Fruit fly (Drosophila melanogaster) whole organism, embryonic: ENCODE data around the gene Rh4.

ENCODE experiments used
- Stat92E ChIP-seq, 3 experiments: fragments of >200 bp in 2 of 3; fragments of 200-800 bp in 1 of 3; sonication (Bioruptor generic) in 1 of 3; optimal IDR thresholded peaks; 2 replicates each; lab custom pipeline; 2017 to 2019; ENCODE audit warnings: missing biosample characterization in 3 of 3, missing genetic modification characterization in 3 of 3, mild to moderate bottlenecking in 1 of 3, moderate library complexity in 1 of 3
- chif ChIP-seq, 2 experiments: fragments of 200-800 bp; sonication (Bioruptor generic); optimal IDR thresholded peaks; 3 replicates each; lab custom pipeline; 2016; ENCODE audit warnings: missing biosample characterization in 2 of 2, missing genetic modification characterization in 2 of 2
- wek ChIP-seq: fragments of 200-800 bp; sonication (Bioruptor generic); optimal IDR thresholded peaks from 3 replicates; lab custom pipeline; 2018; ENCODE audit warnings: missing biosample characterization, mild to moderate bottlenecking, missing genetic modification characterization, moderate library complexity

DNA sequence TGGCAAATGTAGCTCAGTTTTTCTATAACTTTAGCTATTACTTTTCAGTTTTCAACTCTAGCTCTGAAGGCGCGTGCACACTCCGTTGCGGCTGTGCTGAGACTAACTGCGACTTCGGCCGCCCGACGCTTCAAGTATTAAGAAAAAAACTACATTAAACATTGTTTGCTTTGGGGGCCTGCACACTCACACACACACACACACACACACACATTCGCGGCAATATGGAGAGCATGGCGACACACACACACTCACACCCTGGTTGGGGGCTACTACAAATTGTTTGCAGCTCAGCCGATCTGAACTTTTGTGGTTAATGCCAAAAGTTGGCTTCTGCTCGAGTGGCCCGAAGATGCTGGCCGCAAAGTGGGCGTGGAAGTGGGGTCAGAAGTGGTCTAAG is 33.4 kb downstream of the Rh4 start, which contains the start of gene CG13024:
- TF ChIP-seq chif (GFP tag; optimal IDR thresholded peaks at IDR 0.05; lab: Kevin White, UChicago), result no peak
- TF ChIP-seq wek (GFP tag; lab: Kevin White, UChicago), result no peak
- TF ChIP-seq Stat92E (GFP tag; optimal IDR thresholded peaks at IDR 0.05; lab: Kevin White, UChicago), result no peak
